Fruit fly (Drosophila melanogaster): ENCODE measurements around the gene Jon65Ai.
A peak's percentile ranks its signal among the peaks of the same experiment; 100 is the strongest.

Gene Jon65Ai

dm6 chr3L:6054343-6054742, at the start of gene Jon65Ai:
TSS of gene Jon65Ai (minus strand) at chr3L:6054443.
- peak; percentile 29 for TF ChIP-seq noc (tag; optimal IDR thresholded peaks at IDR 0.05)

- TF ChIP-seq noc (tag; optimal IDR thresholded peaks at IDR 0.05): no peak
Observed at dm6 chr3L:6103658-6104057, 49.4 kb upstream of the Jon65Ai start.

dm6 chr3L:6097270-6097669, 43.0 kb upstream of the Jon65Ai start, which contains the start of gene Ets65A:
TSS of gene Ets65A (plus strand) at chr3L:6097617.
- no peak for TF ChIP-seq noc (tag; optimal IDR thresholded peaks at IDR 0.05)

- TF ChIP-seq noc (tag; optimal IDR thresholded peaks at IDR 0.05): peak; percentile 92
Observed at dm6 chr3L:6094697-6095096, 40.5 kb upstream of the Jon65Ai start, which contains the start of the genes CG10467 and loj. TSS of gene CG10467 (minus strand) at chr3L:6094747. TSS of gene loj (plus strand) at chr3L:6094987.

dm6 chr3L:6093213-6093612, 39.0 kb upstream of the Jon65Ai start, which contains the start of gene CG10469:
TSS of gene CG10469 (minus strand) at chr3L:6093313.
- no peak for TF ChIP-seq noc (tag; optimal IDR thresholded peaks at IDR 0.05)

dm6 chr3L:6085988-6086387, 31.7 kb upstream of the Jon65Ai start:
- TF ChIP-seq noc (tag; optimal IDR thresholded peaks at IDR 0.05): no peak

- TF ChIP-seq noc (tag; optimal IDR thresholded peaks at IDR 0.05): no peak
Observed at dm6 chr3L:6085157-6085556, 30.9 kb upstream of the Jon65Ai start.

- TF ChIP-seq noc (tag; optimal IDR thresholded peaks at IDR 0.05): no peak
Observed at dm6 chr3L:6084446-6084845, 30.2 kb upstream of the Jon65Ai start.

- no peak for TF ChIP-seq noc (tag; optimal IDR thresholded peaks at IDR 0.05)
Observed at dm6 chr3L:6082561-6082960, 28.3 kb upstream of the Jon65Ai start, which contains the start of gene CG13293. TSS of gene CG13293 (plus strand) at chr3L:6082883.

- no peak for TF ChIP-seq noc (tag; optimal IDR thresholded peaks at IDR 0.05)
Observed at dm6 chr3L:6076429-6076828, 22.2 kb upstream of the Jon65Ai start, which contains the start of gene ssp6. TSS of gene ssp6 (plus strand) at chr3L:6076722.

- peak; percentile 60 for TF ChIP-seq noc (tag; optimal IDR thresholded peaks at IDR 0.05)
Observed at dm6 chr3L:6074975-6075692, 20.9 kb upstream of the Jon65Ai start, which contains the start of the genes CG13295 and CG6610. TSS of gene CG13295 (minus strand) at chr3L:6075245. TSS of gene CG6610 (plus strand) at chr3L:6075536.

- no peak for TF ChIP-seq noc (tag; optimal IDR thresholded peaks at IDR 0.05)
Observed at dm6 chr3L:6071454-6072189, 17.4 kb upstream of the Jon65Ai start, which contains the start of gene CG6602. TSS of gene CG6602 (plus strand) at chr3L:6072139.

- no peak for TF ChIP-seq noc (tag; optimal IDR thresholded peaks at IDR 0.05)
Observed at dm6 chr3L:6070119-6070518, 15.9 kb upstream of the Jon65Ai start.

dm6 chr3L:6068178-6068577, 13.9 kb upstream of the Jon65Ai start:
- no peak for TF ChIP-seq noc (tag; optimal IDR thresholded peaks at IDR 0.05)

- TF ChIP-seq noc (tag; optimal IDR thresholded peaks at IDR 0.05): no peak
Observed at dm6 chr3L:6065881-6066389, 11.7 kb upstream of the Jon65Ai start, which contains the start of gene CG42269. TSS of gene CG42269 (plus strand) at chr3L:6066296.
